Worm (Caenorhabditis elegans) whole organism, L2 larva: ENCODE measurements around the gene Y59H11AM.4.

Source experiments
- C34F6.9 ChIP-seq: fragments of 150-350 bp; optimal IDR thresholded peaks from 2 replicates; lab custom pipeline; 2014; ENCODE audit warnings: missing biosample characterization, missing genetic modification characterization
- F13H6.1 ChIP-seq: sonication (generic microtip); optimal IDR thresholded peaks from 2 replicates; lab custom pipeline; 2016; ENCODE audit warnings: missing genetic modification characterization, missing compliant biosample characterization
- R02D3.7 ChIP-seq: fragments of 150-350 bp; optimal IDR thresholded peaks from 2 replicates; lab custom pipeline; 2014; ENCODE audit warnings: missing biosample characterization, missing genetic modification characterization
- Y55F3AM.14 ChIP-seq: fragments of 200-800 bp; sonication (Bioruptor generic); optimal IDR thresholded peaks from 2 replicates; lab custom pipeline; 2018; ENCODE audit warnings: mild to moderate bottlenecking, missing genetic modification characterization, missing compliant biosample characterization
- ZK546.5 ChIP-seq: sonication (generic microtip); optimal IDR thresholded peaks from 2 replicates; lab custom pipeline; 2017; ENCODE audit warnings: missing biosample characterization, missing genetic modification characterization
- aly-2 ChIP-seq: fragments of 150-350 bp; optimal IDR thresholded peaks from 2 replicates; lab custom pipeline; 2014; ENCODE audit warnings: missing biosample characterization, missing genetic modification characterization
- ama-1 ChIP-seq: fragments of 150-350 bp; optimal IDR thresholded peaks from 2 replicates; lab custom pipeline; 2018; ENCODE audit warnings: inconsistent platforms
- blmp-1 ChIP-seq: sonication (generic microtip); optimal IDR thresholded peaks from 2 replicates; lab custom pipeline; 2017; ENCODE audit warnings: missing genetic modification characterization, mild to moderate bottlenecking, missing compliant biosample characterization, antibody characterized with exemption, moderate library complexity; ENCODE audit not compliant: insufficient read depth
- ceh-16 ChIP-seq: fragments of 150-350 bp; optimal IDR thresholded peaks from 2 replicates; lab custom pipeline; 2014; ENCODE audit warnings: missing biosample characterization, missing genetic modification characterization
- crh-2 ChIP-seq: sonication (generic microtip); optimal IDR thresholded peaks from 2 replicates; lab custom pipeline; 2017; ENCODE audit warnings: missing biosample characterization, missing genetic modification characterization
- elt-1 ChIP-seq: fragments of 150-350 bp; optimal IDR thresholded peaks from 2 replicates; lab custom pipeline; 2014; ENCODE audit warnings: missing biosample characterization, missing genetic modification characterization
- elt-3 ChIP-seq: sonication (generic microtip); optimal IDR thresholded peaks from 2 replicates; lab custom pipeline; 2017; ENCODE audit warnings: missing biosample characterization, missing genetic modification characterization
- fos-1 ChIP-seq: fragments of 150-350 bp; optimal IDR thresholded peaks from 2 replicates; lab custom pipeline; 2014; ENCODE audit warnings: missing biosample characterization, missing genetic modification characterization
- lin-11 ChIP-seq: fragments of 150-350 bp; sonication (generic microtip); optimal IDR thresholded peaks from 2 replicates; lab custom pipeline; 2014; ENCODE audit warnings: missing biosample characterization, missing genetic modification characterization, inconsistent platforms, mixed read lengths
- lin-13 ChIP-seq: fragments of 150-350 bp; optimal IDR thresholded peaks from 2 replicates; lab custom pipeline; 2014; ENCODE audit warnings: missing biosample characterization, missing genetic modification reagents, missing genetic modification characterization
- lin-39 ChIP-seq: fragments of 150-350 bp; optimal IDR thresholded peaks from 2 replicates; lab custom pipeline; 2014; ENCODE audit warnings: missing biosample characterization, missing genetic modification reagents, missing genetic modification characterization
- lsy-2 ChIP-seq, 2 experiments: fragments of 150-350 bp in 1 of 2; sonication (generic microtip) in 1 of 2; optimal IDR thresholded peaks; 2 replicates each; lab custom pipeline; 2014 to 2017; ENCODE audit warnings: missing biosample characterization in 2 of 2, missing genetic modification characterization in 2 of 2
- mab-5 ChIP-seq: fragments of 150-350 bp; optimal IDR thresholded peaks from 2 replicates; lab custom pipeline; 2014; ENCODE audit warnings: missing biosample characterization, missing genetic modification characterization
- mbf-1 ChIP-seq: sonication (generic microtip); optimal IDR thresholded peaks from 2 replicates; lab custom pipeline; 2017; ENCODE audit warnings: missing biosample characterization, missing genetic modification characterization
- mdl-1 ChIP-seq, 2 experiments: fragments of 150-350 bp in 1 of 2; sonication (generic microtip) in 1 of 2; optimal IDR thresholded peaks; 2 replicates each; lab custom pipeline; 2017; ENCODE audit warnings: missing biosample characterization in 2 of 2, missing genetic modification characterization in 2 of 2
- nhr-10 ChIP-seq: sonication (generic microtip); optimal IDR thresholded peaks from 2 replicates; lab custom pipeline; 2017; ENCODE audit warnings: missing biosample characterization, missing genetic modification characterization
- nhr-11 ChIP-seq: fragments of 150-350 bp; optimal IDR thresholded peaks from 2 replicates; lab custom pipeline; 2014; ENCODE audit warnings: missing biosample characterization, missing genetic modification characterization
- nhr-12 ChIP-seq: fragments of 150-350 bp; optimal IDR thresholded peaks from 2 replicates; lab custom pipeline; 2014; ENCODE audit warnings: missing biosample characterization, missing genetic modification characterization
- nhr-129 ChIP-seq: fragments of 150-350 bp; optimal IDR thresholded peaks from 2 replicates; lab custom pipeline; 2014; ENCODE audit warnings: missing biosample characterization, missing genetic modification characterization
- nhr-21 ChIP-seq: fragments of 150-350 bp; optimal IDR thresholded peaks from 2 replicates; lab custom pipeline; 2014; ENCODE audit warnings: missing biosample characterization, missing genetic modification characterization
- nhr-23 ChIP-seq: fragments of 150-350 bp; optimal IDR thresholded peaks from 2 replicates; lab custom pipeline; 2014; ENCODE audit warnings: missing biosample characterization, missing genetic modification reagents, missing genetic modification characterization
- nhr-237 ChIP-seq: fragments of 150-350 bp; optimal IDR thresholded peaks from 2 replicates; lab custom pipeline; 2014; ENCODE audit warnings: missing biosample characterization, missing genetic modification characterization
- nhr-25 ChIP-seq: fragments of 150-350 bp; sonication (generic microtip); optimal IDR thresholded peaks from 3 replicates; lab custom pipeline; 2014; ENCODE audit warnings: missing biosample characterization, missing genetic modification characterization
- nhr-6 ChIP-seq: fragments of 150-350 bp; optimal IDR thresholded peaks from 2 replicates; lab custom pipeline; 2014; ENCODE audit warnings: missing biosample characterization, missing genetic modification characterization
- nhr-77 ChIP-seq: fragments of 150-350 bp; optimal IDR thresholded peaks from 2 replicates; lab custom pipeline; 2014; ENCODE audit warnings: missing biosample characterization, missing genetic modification characterization
- peb-1 ChIP-seq: fragments of 150-350 bp; optimal IDR thresholded peaks from 2 replicates; lab custom pipeline; 2014; ENCODE audit warnings: missing biosample characterization, missing genetic modification characterization
- sem-4 ChIP-seq: fragments of 150-350 bp; optimal IDR thresholded peaks from 2 replicates; lab custom pipeline; 2014; ENCODE audit warnings: missing biosample characterization, missing genetic modification reagents, missing genetic modification characterization
- sma-3 ChIP-seq: sonication (generic microtip); optimal IDR thresholded peaks from 2 replicates; lab custom pipeline; 2016; ENCODE audit warnings: missing genetic modification reagents, missing genetic modification characterization, missing compliant biosample characterization
- sma-9 ChIP-seq, 2 experiments: fragments of 150-350 bp in 1 of 2; sonication (generic microtip) in 1 of 2; optimal IDR thresholded peaks; 2 replicates each; lab custom pipeline; 2014 to 2016; ENCODE audit warnings: missing genetic modification characterization in 2 of 2, mild to moderate bottlenecking in 1 of 2, missing biosample characterization in 1 of 2, missing compliant biosample characterization in 1 of 2, missing genetic modification reagents in 1 of 2, moderate library complexity in 1 of 2
- snpc-4 ChIP-seq: fragments of 150-350 bp; optimal IDR thresholded peaks from 2 replicates; lab custom pipeline; 2014; ENCODE audit warnings: missing biosample characterization, missing genetic modification characterization
- unc-39 ChIP-seq: fragments of 150-350 bp; optimal IDR thresholded peaks from 2 replicates; lab custom pipeline; 2014; ENCODE audit warnings: missing biosample characterization, missing genetic modification characterization
- unc-55 ChIP-seq: fragments of 150-350 bp; sonication (generic microtip); optimal IDR thresholded peaks from 3 replicates; lab custom pipeline; 2014; ENCODE audit warnings: missing biosample characterization, missing genetic modification reagents, missing genetic modification characterization
- unc-62 ChIP-seq: fragments of 150-350 bp; optimal IDR thresholded peaks from 2 replicates; lab custom pipeline; 2014; ENCODE audit warnings: missing biosample characterization, missing genetic modification reagents, missing genetic modification characterization
- zag-1 ChIP-seq: fragments of 150-350 bp; optimal IDR thresholded peaks from 2 replicates; lab custom pipeline; 2014; ENCODE audit warnings: missing biosample characterization, missing genetic modification characterization
- ztf-1 ChIP-seq: fragments of 200-800 bp; sonication (Bioruptor generic); conservative IDR thresholded peaks from 2 replicates; pipeline ENCODE4 v1.3.6; 2022; ENCODE audit warnings: missing genetic modification characterization, missing compliant biosample characterization
- ztf-11 ChIP-seq: sonication (generic microtip); optimal IDR thresholded peaks from 2 replicates; lab custom pipeline; 2017; ENCODE audit warnings: missing biosample characterization, missing genetic modification characterization
- ztf-4 ChIP-seq: fragments of 150-350 bp; optimal IDR thresholded peaks from 2 replicates; lab custom pipeline; 2014; ENCODE audit warnings: missing biosample characterization, missing genetic modification characterization

Gene Y59H11AM.4

ce11 chrIV:8534189-8534588, 36.0 kb downstream of the Y59H11AM.4 start:
- TF ChIP-seq fos-1 (peak; percentile 25), elt-1 (tag; lab: Kevin White, UChicago) (no peak)

DNA sequence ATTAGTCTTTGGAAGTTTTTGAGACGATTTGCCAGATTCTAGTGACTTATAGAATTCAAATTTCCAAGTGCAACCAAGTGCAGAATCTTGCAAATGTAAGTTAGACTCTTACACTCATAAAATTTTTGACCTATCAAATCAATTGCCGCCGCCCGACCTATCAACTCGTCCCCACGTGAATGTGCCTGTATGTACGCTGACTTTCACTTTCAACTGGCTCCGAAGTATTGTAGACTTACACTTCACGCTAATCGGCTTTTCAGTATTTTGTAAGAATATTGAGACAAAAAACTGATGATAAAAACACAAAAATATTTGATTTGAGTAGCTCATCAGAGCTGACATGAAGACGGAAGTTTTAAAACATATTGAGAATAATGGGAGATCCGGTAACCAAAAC, 37.4 kb downstream of the Y59H11AM.4 start:
- no peak for TF ChIP-seq unc-39
- no peak for TF ChIP-seq Y55F3AM.14
- TF ChIP-seq fos-1 = peak; percentile 31
- peak; percentile 73 for TF ChIP-seq sma-9 (GFP tag; optimal IDR thresholded peaks at IDR 0.05; lab: Kevin White, UChicago)
- TF ChIP-seq sma-9 (tag; optimal IDR thresholded peaks at IDR 0.05; lab: Kevin White, UChicago) = no peak
- peak; percentile 9 for TF ChIP-seq sma-3 (GFP tag; lab: Kevin White, UChicago)
- peak in 1 of 2 experiments; percentile 19 for TF ChIP-seq mdl-1 (tag; optimal IDR thresholded peaks at IDR 0.05; lab: Kevin White, UChicago)
- TF ChIP-seq blmp-1 = peak; percentile 57

DNA sequence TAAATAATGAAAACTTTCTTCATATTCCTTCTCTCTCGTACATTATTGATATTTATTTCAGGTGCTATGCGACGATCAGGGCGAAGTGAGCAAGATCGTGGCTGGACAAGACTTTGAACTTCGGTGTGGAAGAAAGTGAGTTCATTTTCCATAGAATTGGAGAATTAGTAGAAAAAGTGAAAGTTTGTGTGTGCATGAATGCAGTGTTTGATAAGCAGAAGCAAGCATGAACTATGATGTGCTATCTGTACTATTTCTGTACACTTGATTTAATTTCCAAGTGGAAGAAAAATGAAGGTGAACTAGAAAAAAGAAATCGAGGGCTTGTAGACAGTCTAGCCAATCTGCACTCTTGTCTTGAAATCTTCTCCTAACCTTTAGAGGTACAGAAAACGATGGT, 38.1 kb downstream of the Y59H11AM.4 start:
- TF ChIP-seq nhr-12 (tag; lab: Kevin White, UChicago) (no peak), elt-3 (no peak), ZK546.5 (tag; lab: Kevin White, UChicago) (no peak), aly-2 (tag; lab: Kevin White, UChicago) (no peak), ztf-4 (tag; lab: Kevin White, UChicago) (no peak), F13H6.1 (tag; lab: Kevin White, UChicago) (no peak), ztf-1 (GFP tag; lab: Robert Waterston, UW) (no peak), mbf-1 (tag; lab: Kevin White, UChicago) (no peak), mdl-1 (tag; optimal IDR thresholded peaks at IDR 0.05; lab: Kevin White, UChicago) (no peak), mab-5 (no peak), sem-4 (tag; lab: Kevin White, UChicago) (no peak), lin-11 (no peak), nhr-23 (tag; lab: Kevin White, UChicago) (no peak), sma-3 (GFP tag; lab: Kevin White, UChicago) (peak; percentile 22), crh-2 (tag; lab: Kevin White, UChicago) (peak; percentile 11), nhr-129 (tag; lab: Kevin White, UChicago) (no peak), nhr-237 (no peak), lsy-2 (tag; optimal IDR thresholded peaks at IDR 0.05; lab: Kevin White, UChicago) (no peak), blmp-1 (peak; percentile 67), Y55F3AM.14 (no peak), ceh-16 (tag; lab: Kevin White, UChicago) (no peak), unc-62 (GFP tag; lab: Kevin White, UChicago) (no peak), sma-9 (GFP tag; optimal IDR thresholded peaks at IDR 0.05; lab: Kevin White, UChicago) (peak; percentile 85), sma-9 (tag; optimal IDR thresholded peaks at IDR 0.05; lab: Kevin White, UChicago) (no peak), ztf-11 (tag; lab: Kevin White, UChicago) (no peak), unc-39 (no peak), fos-1 (peak; percentile 75), C34F6.9 (no peak), nhr-25 (tag; lab: Kevin White, UChicago) (no peak)

DNA sequence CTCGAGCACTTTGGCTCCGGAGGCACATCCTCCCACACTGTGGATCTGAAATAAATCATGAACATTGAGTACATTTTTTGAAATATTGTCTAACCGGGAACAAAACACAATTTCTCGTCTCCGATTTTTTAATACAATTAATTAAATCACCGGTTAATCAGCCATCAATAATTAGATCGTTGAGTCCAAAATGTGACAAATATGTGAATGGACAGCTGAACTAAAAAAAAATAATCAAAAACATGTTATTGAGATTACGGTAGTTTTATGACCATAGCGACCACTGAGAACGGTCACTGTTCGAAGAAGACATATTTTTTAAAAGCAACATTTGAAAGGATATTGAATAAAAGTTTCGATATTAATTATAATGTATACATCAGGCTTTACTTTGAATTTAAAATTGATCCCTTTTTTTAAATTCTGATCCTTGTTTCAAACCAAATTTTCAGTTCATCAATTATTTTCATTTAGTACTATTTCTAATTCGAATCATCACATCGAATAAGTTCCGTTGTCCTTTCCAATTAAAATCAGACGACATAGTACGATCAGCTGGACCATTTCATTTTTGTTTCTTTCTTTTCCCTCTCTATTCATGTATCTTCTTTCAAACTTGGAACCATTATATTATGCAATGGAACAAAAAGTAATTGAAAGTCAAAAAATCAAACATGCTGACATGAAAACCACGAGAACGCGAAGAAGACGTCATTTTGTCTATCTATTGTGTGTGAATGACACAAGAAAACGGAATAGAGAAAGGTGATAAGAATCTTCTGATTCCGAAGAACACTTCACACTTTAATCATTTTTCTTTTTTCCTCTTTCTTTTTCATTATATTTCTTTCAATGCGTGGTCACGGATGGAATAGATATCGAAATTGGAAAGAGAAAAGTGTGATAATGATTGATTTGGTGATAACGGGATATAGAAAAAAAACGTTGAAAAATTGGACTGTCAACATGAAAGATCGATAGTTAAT, 39.8 kb downstream of the Y59H11AM.4 start:
- TF ChIP-seq elt-3 = no peak
- no peak for TF ChIP-seq ama-1
- TF ChIP-seq nhr-23 (tag; lab: Kevin White, UChicago) = no peak
- peak; percentile 99 for TF ChIP-seq fos-1
- peak; percentile 97 for TF ChIP-seq blmp-1
- TF ChIP-seq nhr-10 (tag; lab: Kevin White, UChicago) = no peak
- TF ChIP-seq aly-2 (tag; lab: Kevin White, UChicago) = no peak
- TF ChIP-seq snpc-4 (tag; lab: Kevin White, UChicago) = no peak
- TF ChIP-seq ztf-4 (tag; lab: Kevin White, UChicago) = peak; percentile 49
- no peak for TF ChIP-seq unc-55
- peak; percentile 36 to 64 for TF ChIP-seq mdl-1 (tag; optimal IDR thresholded peaks at IDR 0.05; lab: Kevin White, UChicago)
- no peak for TF ChIP-seq nhr-237
- peak; percentile 5 for TF ChIP-seq mab-5
- peak; percentile 60 for TF ChIP-seq F13H6.1 (tag; lab: Kevin White, UChicago)
- no peak for TF ChIP-seq nhr-11 (tag; lab: Kevin White, UChicago)
- TF ChIP-seq nhr-25 (tag; lab: Kevin White, UChicago) = peak; percentile 91
- peak; percentile 46 for TF ChIP-seq nhr-129 (tag; lab: Kevin White, UChicago)
- TF ChIP-seq elt-1 (tag; lab: Kevin White, UChicago) = no peak
- no peak for TF ChIP-seq unc-39
- TF ChIP-seq ztf-1 (GFP tag; lab: Robert Waterston, UW) = no peak
- peak; percentile 94 for TF ChIP-seq sma-3 (GFP tag; lab: Kevin White, UChicago)
- no peak for TF ChIP-seq zag-1 (tag; lab: Kevin White, UChicago)
- TF ChIP-seq lin-13 (GFP tag; lab: Kevin White, UChicago) = no peak
- TF ChIP-seq nhr-21 (tag; lab: Kevin White, UChicago) = peak; percentile 92
- TF ChIP-seq R02D3.7 (tag; lab: Kevin White, UChicago) = no peak
- TF ChIP-seq lin-39 (tag; lab: Kevin White, UChicago) = no peak
- no peak for TF ChIP-seq peb-1 (tag; lab: Kevin White, UChicago)
- TF ChIP-seq nhr-77 (tag; lab: Kevin White, UChicago) = no peak
- peak; percentile 67 for TF ChIP-seq nhr-6 (tag; lab: Kevin White, UChicago)
- no peak for TF ChIP-seq nhr-12 (tag; lab: Kevin White, UChicago)
- TF ChIP-seq Y55F3AM.14 = peak; percentile 39
- TF ChIP-seq unc-62 (GFP tag; lab: Kevin White, UChicago) = no peak
